Worm (Caenorhabditis elegans): ENCODE results near the gene F58D12.3.
"Not testable (repeated sequence)": the region's sequence is repeated elsewhere in the genome, so short reads cannot be mapped to it uniquely, and the experiment has no call there.

Gene F58D12.3

DNA sequence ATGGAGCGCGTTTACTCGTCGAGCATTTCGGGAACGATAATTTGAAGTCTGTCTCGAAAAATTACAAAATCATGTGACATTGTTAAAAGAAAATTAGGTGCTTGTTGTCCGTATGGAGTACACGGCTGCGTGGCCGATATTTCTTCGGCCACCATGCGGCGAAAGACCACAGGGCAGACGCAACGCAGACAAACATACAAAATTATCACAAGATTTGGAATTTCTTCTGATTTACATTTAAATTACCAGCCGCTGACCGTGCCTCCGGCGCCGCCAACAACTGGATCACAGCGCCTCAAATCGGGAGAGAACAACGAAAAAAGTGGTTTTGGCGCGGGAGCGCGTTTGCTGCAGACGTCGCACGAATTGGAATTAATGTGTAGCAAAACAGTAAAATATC is 2.5 kb upstream of the F58D12.3 start (continued):
- TF ChIP-seq duxl-1 (tag; optimal IDR thresholded peaks at IDR 0.05; ENCODE audit: poor library complexity), result peak; percentile 97
- peak; percentile 97 for TF ChIP-seq madf-9 (GFP tag; conservative IDR thresholded peaks at IDR 0.05)
- 0 out of 2 replicates have a peak, but pooled peaks have one; percentile 34 for TF ChIP-seq zip-11 (GFP tag; IDR thresholded peaks at IDR 0.05)
- peak; percentile 1 for TF ChIP-seq cey-2 (tag; optimal IDR thresholded peaks at IDR 0.05; ENCODE audit: borderline replicate concordance, insufficient read depth)
- TF ChIP-seq Y75B8A.6 (GFP tag; IDR thresholded peaks at IDR 0.05), result peak; percentile 91; the same call in 1 of the 2 replicates
- peak; percentile 98 for TF ChIP-seq ceh-20 (GFP tag; IDR thresholded peaks at IDR 0.05)
- TF ChIP-seq mxl-3 (GFP tag; optimal IDR thresholded peaks at IDR 0.05), result peak; percentile 85
- peak; percentile 53 for TF ChIP-seq gei-8 (GFP tag; optimal IDR thresholded peaks at IDR 0.05)
- peak; percentile 93 for TF ChIP-seq dve-1 (tag; optimal IDR thresholded peaks at IDR 0.05; ENCODE audit: insufficient read depth)
- peak; percentile 99 for TF ChIP-seq dmd-6 (GFP tag; IDR thresholded peaks at IDR 0.05)
- peak; percentile 95 for TF ChIP-seq hlh-11 (tag; optimal IDR thresholded peaks at IDR 0.05)
- peak; percentile 96 for TF ChIP-seq pha-4 (GFP tag; IDR thresholded peaks at IDR 0.05)
- not testable (repeated sequence) for TF ChIP-seq pha-4 (tag; optimal IDR thresholded peaks at IDR 0.05)
- TF ChIP-seq nhr-41 (GFP tag; IDR thresholded peaks at IDR 0.05), result peak; percentile 74; the same call in 1 of the 2 replicates
- peak; percentile 51 for TF ChIP-seq skn-1 (tag; optimal IDR thresholded peaks at IDR 0.05)
- peak; percentile 99 for TF ChIP-seq dmd-9 (GFP tag; IDR thresholded peaks at IDR 0.05)
- TF ChIP-seq spr-1 (tag; optimal IDR thresholded peaks at IDR 0.05), result peak; percentile 84
- TF ChIP-seq hmg-1.1 (GFP tag; IDR thresholded peaks at IDR 0.05), result peak; percentile 92
- TF ChIP-seq zfp-2 (tag; optimal IDR thresholded peaks at IDR 0.05), result peak; percentile 42
- TF ChIP-seq snpc-1.2 (GFP tag; IDR thresholded peaks at IDR 0.05), result 0 out of 2 replicates have a peak, but pooled peaks have one; percentile 41
- peak; percentile 90 for TF ChIP-seq mep-1 (tag; optimal IDR thresholded peaks at IDR 0.05)
- TF ChIP-seq tag-97 (GFP tag; IDR thresholded peaks at IDR 0.05), result peak; percentile 93
- TF ChIP-seq Y48G9A.11 (GFP tag; IDR thresholded peaks at IDR 0.05), result peak; percentile 92
- TF ChIP-seq vab-7 (GFP tag; IDR thresholded peaks at IDR 0.05), result peak; percentile 94
- TF ChIP-seq ctbp-1 (GFP tag; IDR thresholded peaks at IDR 0.05), result peak; percentile 98
- peak; percentile 35 for TF ChIP-seq nhr-10 (tag; optimal IDR thresholded peaks at IDR 0.05)
- TF ChIP-seq aha-1 (tag), result peak; percentile 97
- peak; percentile 81 for TF ChIP-seq unc-130 (GFP tag; optimal IDR thresholded peaks at IDR 0.05)
- peak; percentile 54 for TF ChIP-seq nhr-77 (tag; optimal IDR thresholded peaks at IDR 0.05)
- peak; percentile 98 for TF ChIP-seq tra-1 (GFP tag; IDR thresholded peaks at IDR 0.05)
- peak; percentile 69 for TF ChIP-seq ces-1 (GFP tag; optimal IDR thresholded peaks at IDR 0.05)
- peak; percentile 55 for TF ChIP-seq nhr-25 (tag; optimal IDR thresholded peaks at IDR 0.05; ENCODE audit: borderline replicate concordance, insufficient read depth)
- peak; percentile 89; the same call in 1 of the 2 replicates for TF ChIP-seq Y105C5A.15 (GFP tag; IDR thresholded peaks at IDR 0.05)

DNA sequence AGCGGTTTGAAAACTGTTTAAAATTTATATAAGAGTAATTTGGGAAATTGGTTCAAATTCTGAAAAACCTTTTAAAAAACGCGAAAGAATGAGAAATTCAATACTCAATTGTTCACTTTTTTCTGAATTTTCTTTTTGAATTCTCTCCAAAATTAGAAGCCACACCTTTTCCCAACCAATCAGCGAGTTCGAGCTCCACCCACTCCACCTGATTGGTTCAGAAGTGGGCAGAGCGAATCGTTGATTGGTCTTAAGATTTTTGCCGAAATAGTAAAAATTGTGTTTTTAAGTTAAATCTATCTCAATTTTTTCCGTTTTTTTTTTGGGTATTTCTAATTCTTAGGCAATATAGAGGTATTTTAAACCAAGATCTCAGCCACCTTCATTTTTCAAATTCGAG is 6.3 kb downstream of the F58D12.3 start:
- TF ChIP-seq F26F4.8 (GFP tag; conservative IDR thresholded peaks at IDR 0.05) (no peak), zip-11 (GFP tag; IDR thresholded peaks at IDR 0.05) (no peak), hmg-1.1 (GFP tag; IDR thresholded peaks at IDR 0.05) (no peak), daf-16 (GFP tag; optimal IDR thresholded peaks at IDR 0.05) (no peak), daf-16 (tag; optimal IDR thresholded peaks at IDR 0.05) (no peak), sdz-12 (GFP tag; optimal IDR thresholded peaks at IDR 0.05) (no peak), lir-3 (tag; optimal IDR thresholded peaks at IDR 0.05) (no peak), ztf-7 (tag; optimal IDR thresholded peaks at IDR 0.05) (no peak), set-16 (GFP tag; IDR thresholded peaks at IDR 0.05) (no peak), snpc-1.2 (GFP tag; IDR thresholded peaks at IDR 0.05) (no peak), ces-1 (GFP tag; optimal IDR thresholded peaks at IDR 0.05) (no peak), F44E2.7 (GFP tag; IDR thresholded peaks at IDR 0.05) (no peak)
